Fruit fly (Drosophila melanogaster): ENCODE data around the gene tal-1A.

The tal-1A gene

dm6 chr3R:13793105-13793978 is 19.6 kb upstream of the tal-1A start:
- no peak for TF ChIP-seq CG17801 (GFP tag; optimal IDR thresholded peaks at IDR 0.05; ENCODE audit: partially characterized antibody)

- TF ChIP-seq CG17801 (GFP tag; optimal IDR thresholded peaks at IDR 0.05; ENCODE audit: partially characterized antibody) = no peak
Measured at dm6 chr3R:13793979-13794665, 18.8 kb upstream of the tal-1A start.

dm6 chr3R:13794666-13795055 is 18.2 kb upstream of the tal-1A start:
- no peak for TF ChIP-seq CG17801 (GFP tag; optimal IDR thresholded peaks at IDR 0.05; ENCODE audit: partially characterized antibody)

dm6 chr3R:13796071-13796470 is 16.8 kb upstream of the tal-1A start:
- TF ChIP-seq CG17801 (GFP tag; optimal IDR thresholded peaks at IDR 0.05; ENCODE audit: partially characterized antibody) = no peak

dm6 chr3R:13796607-13797246 is 16.2 kb upstream of the tal-1A start:
- TF ChIP-seq CG17801 (GFP tag; optimal IDR thresholded peaks at IDR 0.05; ENCODE audit: partially characterized antibody) = no peak

DNA sequence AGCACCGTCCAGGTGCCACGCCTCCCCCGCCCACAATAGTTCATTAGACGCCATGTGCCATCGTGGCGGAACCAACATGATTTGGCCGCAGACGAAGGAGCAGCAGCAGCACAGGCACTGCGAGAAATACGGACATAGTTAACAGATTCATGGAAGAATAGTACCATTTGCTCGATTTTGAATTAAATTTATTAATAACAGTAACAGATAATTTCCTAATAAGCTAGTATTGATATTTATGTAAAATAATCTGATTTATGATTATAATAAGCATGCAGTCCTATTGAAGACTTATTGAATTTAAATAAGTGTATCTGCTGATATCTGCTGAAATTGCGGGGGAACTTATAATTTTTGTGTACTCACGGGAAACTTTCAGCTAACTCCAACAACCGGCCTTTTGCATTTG is 15.6 kb upstream of the tal-1A start:
- TF ChIP-seq CG17801 (GFP tag; optimal IDR thresholded peaks at IDR 0.05; ENCODE audit: partially characterized antibody) = no peak

DNA sequence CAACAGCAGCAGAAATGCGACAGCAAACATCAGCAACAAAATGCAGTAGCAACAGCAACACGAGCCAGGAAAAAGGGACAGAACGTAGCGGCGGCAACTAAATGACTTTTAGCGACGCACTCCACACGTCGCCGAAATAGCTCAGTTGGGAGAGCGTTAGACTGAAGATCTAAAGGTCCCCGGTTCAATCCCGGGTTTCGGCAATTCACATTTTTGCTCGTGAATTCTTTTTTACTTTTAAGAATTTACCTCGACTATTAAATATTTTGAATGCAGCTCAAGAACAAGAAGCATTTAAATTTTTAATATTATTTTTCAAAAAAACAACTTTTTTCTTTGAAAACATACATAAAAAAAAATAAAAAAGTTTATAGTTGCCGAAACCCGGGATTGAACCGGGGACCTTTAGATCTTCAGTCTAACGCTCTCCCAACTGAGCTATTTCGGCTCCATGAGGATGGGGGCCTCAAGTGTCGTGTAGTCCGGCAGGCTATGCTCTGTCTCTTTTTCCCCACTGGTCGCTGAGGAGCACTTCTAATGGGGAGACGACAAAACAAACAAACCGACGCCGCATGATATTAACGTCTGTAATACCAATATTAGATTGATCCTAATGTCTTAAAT is 15.0 kb upstream of the tal-1A start:
- TF ChIP-seq CG17801 (GFP tag; optimal IDR thresholded peaks at IDR 0.05; ENCODE audit: partially characterized antibody) = no peak

- TF ChIP-seq CG17801 (GFP tag; optimal IDR thresholded peaks at IDR 0.05; ENCODE audit: partially characterized antibody) = no peak
Measured at dm6 chr3R:13799567-13800429, 13.1 kb upstream of the tal-1A start.

dm6 chr3R:13800430-13800848 is 12.5 kb upstream of the tal-1A start:
- TF ChIP-seq CG17801 (GFP tag; optimal IDR thresholded peaks at IDR 0.05; ENCODE audit: partially characterized antibody) = no peak

DNA sequence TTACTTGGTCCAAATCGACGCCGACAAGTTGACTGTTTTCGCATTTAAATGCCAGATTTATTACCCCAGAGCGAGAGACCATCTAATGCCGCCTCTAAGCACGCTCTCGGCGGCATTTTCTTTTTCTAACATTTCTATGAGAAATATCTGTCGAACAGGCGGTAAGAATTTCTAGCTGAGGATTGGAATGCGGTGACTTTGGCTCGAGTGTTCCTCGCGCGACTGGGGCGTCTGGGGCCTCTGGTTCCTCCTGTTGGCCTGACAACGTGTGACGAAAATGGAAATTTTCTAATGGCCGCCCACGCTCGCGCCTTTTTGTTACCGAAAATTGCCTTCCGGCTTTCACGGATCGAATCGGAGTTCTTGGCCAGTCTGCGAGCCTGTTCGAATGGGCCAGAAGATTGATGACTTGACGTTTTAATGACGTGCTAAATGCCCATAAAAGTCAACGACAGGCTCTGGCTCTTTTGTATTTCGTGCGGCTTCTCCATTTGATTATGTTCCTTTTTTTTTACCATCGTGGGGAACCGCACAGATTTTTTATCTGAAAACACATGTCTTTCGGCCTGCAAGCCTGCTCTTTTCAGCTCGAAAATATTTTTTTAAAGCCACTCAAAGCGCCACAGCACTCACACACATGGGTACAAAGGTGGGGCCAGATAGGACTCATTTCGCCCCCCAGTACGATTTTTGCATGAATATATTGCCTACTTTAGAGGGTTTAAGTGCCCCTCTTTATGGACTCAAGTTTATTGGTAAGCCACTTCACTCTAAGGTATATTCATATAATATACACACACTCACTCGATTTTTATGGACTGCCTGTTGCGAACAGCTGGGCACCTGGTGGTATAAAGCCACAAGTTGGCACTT is 11.5 kb upstream of the tal-1A start:
- no peak for TF ChIP-seq CG17801 (GFP tag; optimal IDR thresholded peaks at IDR 0.05; ENCODE audit: partially characterized antibody)

- TF ChIP-seq CG17801 (GFP tag; optimal IDR thresholded peaks at IDR 0.05; ENCODE audit: partially characterized antibody) = no peak
Measured at dm6 chr3R:13802057-13802817, 10.7 kb upstream of the tal-1A start.

DNA sequence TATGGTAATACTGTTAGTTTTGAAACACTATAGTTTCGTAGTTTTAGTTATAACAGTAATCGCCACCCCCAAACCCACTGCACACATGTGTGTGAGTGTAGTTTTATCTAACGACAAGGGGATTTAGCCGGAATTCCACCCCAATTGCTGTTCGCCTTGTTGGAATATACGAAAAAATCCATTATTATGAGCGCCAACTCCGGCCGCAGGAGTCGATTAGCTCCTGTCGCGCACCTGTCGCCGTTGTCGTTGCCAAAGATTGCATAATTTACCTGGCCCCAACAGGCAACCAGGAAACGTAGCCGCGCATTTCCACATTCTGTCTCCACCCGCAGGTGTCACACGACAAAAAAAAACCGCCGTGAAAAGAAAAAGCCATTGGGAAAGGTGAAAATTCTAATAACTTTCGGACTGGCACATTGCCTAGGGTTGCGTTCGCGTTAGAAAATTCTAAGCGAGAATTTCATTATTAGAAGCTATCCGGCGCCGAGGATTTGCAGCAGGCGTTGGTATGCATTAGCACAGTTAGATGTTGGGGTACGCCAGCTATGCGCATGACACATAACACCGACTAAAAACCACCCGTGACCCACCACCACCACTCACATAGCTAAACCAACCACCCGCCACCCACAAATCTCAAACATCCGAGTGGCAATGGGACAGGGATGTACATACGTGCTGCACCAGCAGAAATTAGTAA is 9.6 kb upstream of the tal-1A start:
- no peak for TF ChIP-seq CG17801 (GFP tag; optimal IDR thresholded peaks at IDR 0.05; ENCODE audit: partially characterized antibody)

Data from ovary, adult (tissue).